Fruit fly (Drosophila melanogaster): ENCODE measurements around the gene Ldh.

DNA sequence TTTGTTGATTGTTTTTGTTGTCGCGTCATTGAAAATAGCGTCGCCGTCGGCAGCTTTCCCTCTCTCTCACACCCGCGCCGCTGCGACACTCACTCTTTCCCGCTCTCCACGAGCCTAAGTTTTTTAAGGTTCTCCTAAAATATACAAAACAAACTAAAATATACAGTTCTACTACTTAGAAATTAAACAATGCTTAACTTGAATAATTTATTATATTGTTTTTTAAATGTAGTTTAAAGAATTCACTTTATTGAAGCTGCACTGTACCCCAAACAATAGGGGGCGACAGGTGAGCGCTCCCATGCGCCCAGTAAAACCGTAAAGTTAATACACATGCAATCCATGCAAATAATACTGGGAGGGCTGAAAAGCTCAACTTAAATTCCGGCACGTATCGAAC is 8.8 kb downstream of the Ldh start:
- TF ChIP-seq Clk (GFP tag; optimal IDR thresholded peaks at IDR 0.05) (no peak), tj (GFP tag; optimal IDR thresholded peaks at IDR 0.05) (peak; percentile 10), kay (GFP tag; ENCODE audit: borderline replicate concordance) (peak; percentile 27), CG11617 (GFP tag; optimal IDR thresholded peaks at IDR 0.05) (no peak), cnc (optimal IDR thresholded peaks at IDR 0.05) (no peak)

Measured in whole organism, adult.